Worm (Caenorhabditis elegans) whole organism, L1 larva: ENCODE results near the gene abcx-1.
A peak's percentile ranks its signal among the peaks of the same experiment; 100 is the strongest.

Experiments
- dpl-1 ChIP-seq, 3 experiments: fragments of 150-350 bp in 2 of 3; sonication (generic microtip) in 1 of 3; optimal IDR thresholded peaks; 2 replicates each; lab custom pipeline; 2014 to 2017; ENCODE audit warnings: missing biosample characterization in 3 of 3, missing genetic modification characterization in 3 of 3, missing genetic modification reagents in 3 of 3
- elt-2 ChIP-seq: sonication (generic microtip); optimal IDR thresholded peaks from 2 replicates; lab custom pipeline; 2016; ENCODE audit warnings: missing genetic modification characterization, mild to moderate bottlenecking, inconsistent platforms, missing compliant biosample characterization, missing genetic modification reagents
- fkh-4 ChIP-seq: sonication (generic microtip); optimal IDR thresholded peaks from 2 replicates; lab custom pipeline; 2016; ENCODE audit warnings: missing compliant biosample characterization, missing genetic modification characterization, borderline replicate concordance
- nhr-47 ChIP-seq: sonication (generic microtip); optimal IDR thresholded peaks from 2 replicates; lab custom pipeline; 2016; ENCODE audit warnings: mild to moderate bottlenecking, missing genetic modification characterization, moderate library complexity, missing compliant biosample characterization
- sptf-1 ChIP-seq: fragments of 150-350 bp; optimal IDR thresholded peaks from 2 replicates; lab custom pipeline; 2014; ENCODE audit warnings: missing biosample characterization, missing genetic modification characterization
- swsn-7 ChIP-seq: sonication (generic microtip); optimal IDR thresholded peaks from 2 replicates; lab custom pipeline; 2016; ENCODE audit warnings: missing genetic modification characterization, missing compliant biosample characterization
- ztf-11 ChIP-seq, 2 experiments: sonication (generic microtip); optimal IDR thresholded peaks; 2 replicates each; lab custom pipeline; 2016 to 2017; ENCODE audit warnings: missing genetic modification characterization in 2 of 2, missing biosample characterization in 1 of 2, missing compliant biosample characterization in 1 of 2

ce11 chrII:6486344-6486743, 45.6 kb upstream of the abcx-1 start:
- TF ChIP-seq ztf-11 (tag; optimal IDR thresholded peaks at IDR 0.05; lab: Kevin White, UChicago) (no peak), sptf-1 (tag; lab: Kevin White, UChicago) (no peak), swsn-7 (no peak), dpl-1 (GFP tag; optimal IDR thresholded peaks at IDR 0.05; lab: Kevin White, UChicago) (no peak), elt-2 (peak; percentile 2), fkh-4 (tag; lab: Kevin White, UChicago) (no peak), nhr-47 (tag; lab: Kevin White, UChicago) (no peak)
